Worm (Caenorhabditis elegans) whole organism, L3 larva: ENCODE results near the gene B0252.5.

Experiments
- ZK546.5 ChIP-seq: sonication (generic microtip); optimal IDR thresholded peaks from 2 replicates; lab custom pipeline; 2017; ENCODE audit warnings: missing biosample characterization, missing genetic modification characterization
- nhr-76 ChIP-seq: fragments of 150-350 bp; sonication (generic microtip); optimal IDR thresholded peaks from 5 replicates; lab custom pipeline; 2014; ENCODE audit warnings: missing biosample characterization, missing genetic modification characterization

ce11 chrII:6958136-6958535, 39.5 kb upstream of the B0252.5 start:
- TF ChIP-seq ZK546.5 (tag; lab: Kevin White, UChicago) (no peak), nhr-76 (tag; lab: Kevin White, UChicago) (no peak)
